Worm (Caenorhabditis elegans) whole organism, early embryonic: ENCODE data around the gene srh-89.

Experiments used
- aly-1 ChIP-seq: sonication (generic microtip); optimal IDR thresholded peaks from 2 replicates; lab custom pipeline; 2016; ENCODE audit warnings: missing genetic modification characterization, missing compliant biosample characterization
- ama-1 ChIP-seq: fragments of 150-350 bp; optimal IDR thresholded peaks from 2 replicates; lab custom pipeline; 2014
- ceh-36 ChIP-seq: sonication (generic microtip); optimal IDR thresholded peaks from 2 replicates; lab custom pipeline; 2016; ENCODE audit warnings: missing genetic modification characterization, inconsistent platforms, missing compliant biosample characterization
- ets-7 ChIP-seq: sonication (generic microtip); optimal IDR thresholded peaks from 2 replicates; lab custom pipeline; 2016; ENCODE audit warnings: missing genotype, missing genetic modification characterization, missing compliant biosample characterization
- hmbx-1 ChIP-seq: sonication (generic microtip); optimal IDR thresholded peaks from 2 replicates; lab custom pipeline; 2016; ENCODE audit warnings: mild to moderate bottlenecking, missing genetic modification characterization, missing compliant biosample characterization
- hmg-4 ChIP-seq: fragments of 200-800 bp; sonication (Bioruptor generic); optimal IDR thresholded peaks from 2 replicates; lab custom pipeline; 2018; ENCODE audit warnings: mild to moderate bottlenecking, missing genetic modification characterization, missing compliant biosample characterization
- pes-1 ChIP-seq: fragments of 200-800 bp; sonication (Bioruptor generic); IDR thresholded peaks from 2 replicates; pipeline ENCODE4 v1.3.6; 2022; ENCODE audit warnings: missing genetic modification reagents, missing genetic modification characterization, missing compliant biosample characterization
- sea-1 ChIP-seq: fragments of 200-800 bp; sonication (Bioruptor generic); conservative IDR thresholded peaks from 2 replicates; pipeline ENCODE4 v1.3.6; 2022; ENCODE audit warnings: missing genetic modification characterization, missing compliant biosample characterization
- tbx-37 ChIP-seq: fragments of 200-800 bp; sonication (Bioruptor generic); conservative IDR thresholded peaks from 2 replicates; pipeline ENCODE4 v1.3.6; 2022; ENCODE audit warnings: missing genetic modification reagents, missing genetic modification characterization, missing compliant biosample characterization
- tra-4 ChIP-seq: sonication (generic microtip); optimal IDR thresholded peaks from 2 replicates; lab custom pipeline; 2017; ENCODE audit warnings: missing genetic modification characterization, missing compliant biosample characterization

- TF ChIP-seq sea-1 (GFP tag; lab: Robert Waterston, UW) (no peak), tbx-37 (GFP tag; lab: Robert Waterston, UW) (no peak), ama-1 (lab: Kevin White, UChicago) (no peak), ceh-36 (tag; lab: Kevin White, UChicago) (no peak), pes-1 (GFP tag; lab: Robert Waterston, UW) (no peak), aly-1 (tag; lab: Kevin White, UChicago) (no peak), ets-7 (tag; lab: Kevin White, UChicago) (no peak), tra-4 (tag; lab: Kevin White, UChicago) (no peak), hmbx-1 (tag; lab: Kevin White, UChicago) (no peak), hmg-4 (no peak)
Measured at ce11 chrV:7478404-7478803, 13.8 kb upstream of the srh-89 start, which contains the start of gene str-190.
